Fruit fly (Drosophila melanogaster) whole organism, embryonic: Measurements from ENCODE around the gene waw.

Experiments used
- ATbp ChIP-seq: fragments of 200-800 bp; sonication (Bioruptor generic); optimal IDR thresholded peaks from 2 replicates; lab custom pipeline; 2017; ENCODE audit warnings: missing biosample characterization, mild to moderate bottlenecking, missing genetic modification characterization, missing genetic modification reagents
- Adf1 ChIP-seq: fragments of 200-800 bp; sonication (Bioruptor generic); IDR thresholded peaks from 2 replicates; pipeline ENCODE4 v1.3.6; 2022; ENCODE audit warnings: missing biosample characterization, missing genetic modification characterization
- Atf6 ChIP-seq: fragments of 200-800 bp; sonication (Bioruptor generic); IDR thresholded peaks from 2 replicates; pipeline ENCODE4 v1.3.6; 2022; ENCODE audit warnings: missing biosample characterization, missing genetic modification characterization
- Bteb2 ChIP-seq: fragments of 200-800 bp; sonication (Bioruptor generic); optimal IDR thresholded peaks from 2 replicates; lab custom pipeline; 2016; ENCODE audit warnings: missing biosample characterization, missing genetic modification characterization
- C15 ChIP-seq: fragments of 200-800 bp; sonication (Bioruptor generic); IDR thresholded peaks from 3 replicates; pipeline ENCODE4 v1.3.6; 2022; ENCODE audit warnings: missing biosample characterization, missing genetic modification characterization
- CG11695 ChIP-seq: fragments of 200-800 bp; sonication (Bioruptor generic); IDR thresholded peaks from 3 replicates; pipeline ENCODE4 v1.3.6; 2022; ENCODE audit warnings: missing biosample characterization, missing genetic modification characterization
- CG14014 ChIP-seq: fragments of 200-800 bp; sonication (Bioruptor generic); IDR thresholded peaks from 2 replicates; pipeline ENCODE4 v1.3.6; 2022; ENCODE audit warnings: missing biosample characterization, missing genetic modification characterization
- CG15696 ChIP-seq: fragments of 200-800 bp; sonication (Bioruptor generic); optimal IDR thresholded peaks from 2 replicates; lab custom pipeline; 2019; ENCODE audit warnings: missing biosample characterization, mild to moderate bottlenecking, missing genetic modification characterization, moderate library complexity
- CG18262 ChIP-seq: fragments of 200-800 bp; optimal IDR thresholded peaks from 3 replicates; lab custom pipeline; 2019; ENCODE audit warnings: missing biosample characterization, mild to moderate bottlenecking, missing genetic modification characterization, moderate library complexity
- CG18599 ChIP-seq: fragments of 200-800 bp; sonication (Bioruptor generic); optimal IDR thresholded peaks from 3 replicates; lab custom pipeline; 2017; ENCODE audit warnings: missing biosample characterization, missing genetic modification characterization, mild to moderate bottlenecking, moderate library complexity, missing genetic modification reagents
- CG2129 ChIP-seq: fragments of 200-800 bp; sonication (Bioruptor generic); IDR thresholded peaks from 2 replicates; pipeline ENCODE4 v1.3.6; 2022; ENCODE audit warnings: missing biosample characterization, missing genetic modification characterization; ENCODE audit not compliant: partially characterized antibody
- CG2199 ChIP-seq: fragments of 200-800 bp; sonication (Bioruptor generic); IDR thresholded peaks from 3 replicates; pipeline ENCODE4 v1.3.6; 2022; ENCODE audit warnings: missing biosample characterization, missing genetic modification characterization
- CG33557 ChIP-seq: fragments of 200-800 bp; sonication (Bioruptor generic); optimal IDR thresholded peaks from 2 replicates; lab custom pipeline; 2019; ENCODE audit warnings: missing biosample characterization, mild to moderate bottlenecking, missing genetic modification characterization, moderate library complexity
- CG5245 ChIP-seq: fragments of 200-800 bp; sonication (Bioruptor generic); optimal IDR thresholded peaks from 3 replicates; lab custom pipeline; 2016; ENCODE audit warnings: missing biosample characterization, missing genetic modification characterization
- CG6854 ChIP-seq: fragments of 200-800 bp; sonication (Bioruptor generic); optimal IDR thresholded peaks from 3 replicates; lab custom pipeline; 2017; ENCODE audit warnings: missing biosample characterization, mild to moderate bottlenecking, missing genetic modification characterization
- CG7372 ChIP-seq: fragments of 200-800 bp; sonication (Bioruptor generic); IDR thresholded peaks from 2 replicates; pipeline ENCODE4 v1.3.6; 2022; ENCODE audit warnings: missing biosample characterization, missing genetic modification characterization
- CG7745 ChIP-seq: fragments of 200-800 bp; sonication (Bioruptor generic); optimal IDR thresholded peaks from 2 replicates; lab custom pipeline; 2018; ENCODE audit warnings: missing biosample characterization, mild to moderate bottlenecking, missing genetic modification characterization, moderate library complexity
- D19A ChIP-seq: fragments of 200-800 bp; optimal IDR thresholded peaks from 3 replicates; lab custom pipeline; 2019; ENCODE audit warnings: missing biosample characterization, mild to moderate bottlenecking, missing genetic modification characterization, moderate library complexity
- Fer2 ChIP-seq: fragments of 200-800 bp; sonication (Bioruptor generic); optimal IDR thresholded peaks from 2 replicates; lab custom pipeline; 2018; ENCODE audit warnings: missing biosample characterization, mild to moderate bottlenecking, missing genetic modification characterization, moderate library complexity
- GATAe ChIP-seq: fragments of 200-800 bp; sonication (Bioruptor generic); conservative IDR thresholded peaks from 2 replicates; pipeline ENCODE4 v1.3.6; 2022; ENCODE audit warnings: missing biosample characterization, missing genetic modification characterization
- HmgZ ChIP-seq: fragments of 200-800 bp; sonication (Bioruptor generic); optimal IDR thresholded peaks from 2 replicates; lab custom pipeline; 2018; ENCODE audit warnings: missing biosample characterization, mild to moderate bottlenecking, missing genetic modification characterization
- Hr78 ChIP-seq, 2 experiments: fragments of 200-800 bp in 1 of 2; fragments of >200 bp in 1 of 2; sonication (Bioruptor generic) in 1 of 2; optimal IDR thresholded peaks; 2 replicates each; lab custom pipeline; 2017 to 2019; ENCODE audit warnings: missing biosample characterization in 2 of 2, missing genetic modification characterization in 2 of 2, mild to moderate bottlenecking in 1 of 2, moderate library complexity in 1 of 2
- Lim3 ChIP-seq: fragments of 200-800 bp; sonication (Bioruptor generic); IDR thresholded peaks from 2 replicates; pipeline ENCODE4 v1.3.6; 2022; ENCODE audit warnings: missing biosample characterization, missing genetic modification characterization
- MESR4 ChIP-seq: fragments of 200-800 bp; sonication (Bioruptor generic); optimal IDR thresholded peaks from 2 replicates; lab custom pipeline; 2018; ENCODE audit warnings: missing biosample characterization, mild to moderate bottlenecking, missing genetic modification characterization, moderate library complexity
- Mad ChIP-seq: fragments of 200-800 bp; sonication (Bioruptor generic); optimal IDR thresholded peaks from 2 replicates; lab custom pipeline; 2016; ENCODE audit warnings: missing biosample characterization, missing genetic modification characterization
- Meics ChIP-seq: fragments of 200-800 bp; sonication (Bioruptor generic); optimal IDR thresholded peaks from 2 replicates; lab custom pipeline; 2017; ENCODE audit warnings: missing biosample characterization, mild to moderate bottlenecking, missing genetic modification characterization
- Myb ChIP-seq: fragments of 200-800 bp; sonication (Bioruptor generic); optimal IDR thresholded peaks from 2 replicates; lab custom pipeline; 2016; ENCODE audit warnings: missing biosample characterization, missing genetic modification characterization
- NC2α ChIP-seq: fragments of 200-800 bp; sonication (Bioruptor generic); optimal IDR thresholded peaks from 2 replicates; lab custom pipeline; 2016; ENCODE audit warnings: missing biosample characterization, missing genetic modification characterization
- Opbp ChIP-seq: fragments of 200-800 bp; sonication (Bioruptor generic); IDR thresholded peaks from 3 replicates; pipeline ENCODE4 v1.3.6; 2022; ENCODE audit warnings: missing biosample characterization, missing genetic modification characterization; ENCODE audit not compliant: partially characterized antibody
- Ravus ChIP-seq: fragments of 200-800 bp; sonication (Bioruptor generic); IDR thresholded peaks from 2 replicates; pipeline ENCODE4 v1.3.6; 2022; ENCODE audit warnings: missing biosample characterization, missing genetic modification characterization
- Xrp1 ChIP-seq: fragments of 200-800 bp; sonication (Bioruptor generic); IDR thresholded peaks from 2 replicates; pipeline ENCODE4 v1.3.6; 2022; ENCODE audit warnings: missing biosample characterization, missing genetic modification characterization
- btn ChIP-seq: fragments of 200-800 bp; sonication (Bioruptor generic); optimal IDR thresholded peaks from 2 replicates; lab custom pipeline; 2016; ENCODE audit warnings: missing biosample characterization, missing genetic modification characterization
- cg ChIP-seq: fragments of 200-800 bp; sonication (Bioruptor generic); optimal IDR thresholded peaks from 3 replicates; lab custom pipeline; 2019; ENCODE audit warnings: missing biosample characterization, mild to moderate bottlenecking, missing genetic modification characterization, moderate library complexity
- chinmo ChIP-seq: fragments of 200-800 bp; sonication (Bioruptor generic); IDR thresholded peaks from 4 replicates; pipeline ENCODE4 v1.3.6; 2022; ENCODE audit warnings: missing biosample characterization, missing genetic modification characterization; ENCODE audit not compliant: partially characterized antibody
- disco-r ChIP-seq: fragments of 200-800 bp; sonication (Bioruptor generic); optimal IDR thresholded peaks from 2 replicates; lab custom pipeline; 2016; ENCODE audit warnings: missing biosample characterization, missing genetic modification characterization
- ems ChIP-seq: fragments of 200-800 bp; sonication (Bioruptor generic); optimal IDR thresholded peaks from 3 replicates; lab custom pipeline; 2016; ENCODE audit warnings: missing biosample characterization, missing genetic modification characterization
- esg ChIP-seq: fragments of 200-800 bp; sonication (Bioruptor generic); conservative IDR thresholded peaks from 2 replicates; pipeline ENCODE4 v1.3.6; 2022; ENCODE audit warnings: missing biosample characterization, missing genetic modification characterization
- exex ChIP-seq: fragments of 200-800 bp; sonication (Bioruptor generic); optimal IDR thresholded peaks from 4 replicates; lab custom pipeline; 2018; ENCODE audit warnings: missing biosample characterization, mild to moderate bottlenecking, missing genetic modification characterization, moderate library complexity
- mld ChIP-seq: fragments of 200-800 bp; sonication (Bioruptor generic); IDR thresholded peaks from 3 replicates; pipeline ENCODE4 v1.3.6; 2022; ENCODE audit warnings: missing biosample characterization, missing genetic modification characterization; ENCODE audit not compliant: partially characterized antibody
- nerfin-1 ChIP-seq: fragments of 200-800 bp; sonication (Bioruptor generic); optimal IDR thresholded peaks from 3 replicates; lab custom pipeline; 2019; ENCODE audit warnings: missing biosample characterization, mild to moderate bottlenecking, missing genetic modification characterization, moderate library complexity
- peb ChIP-seq: fragments of 200-800 bp; sonication (Bioruptor generic); IDR thresholded peaks from 2 replicates; pipeline ENCODE4 v1.3.6; 2022; ENCODE audit warnings: missing biosample characterization, missing genetic modification characterization
- pfk ChIP-seq: fragments of 200-800 bp; sonication (Bioruptor generic); optimal IDR thresholded peaks from 2 replicates; lab custom pipeline; 2018; ENCODE audit warnings: missing biosample characterization, mild to moderate bottlenecking, missing genetic modification characterization, moderate library complexity
- sim ChIP-seq: fragments of 200-800 bp; sonication (Bioruptor generic); IDR thresholded peaks from 2 replicates; pipeline ENCODE4 v1.3.6; 2022; ENCODE audit warnings: missing biosample characterization, missing genetic modification characterization
- slbo ChIP-seq: fragments of 200-800 bp; sonication (Bioruptor generic); IDR thresholded peaks from 2 replicates; pipeline ENCODE4 v1.3.6; 2022; ENCODE audit warnings: missing biosample characterization, missing genetic modification characterization
- slou ChIP-seq: fragments of 200-800 bp; sonication (Bioruptor generic); optimal IDR thresholded peaks from 3 replicates; lab custom pipeline; 2016; ENCODE audit warnings: missing biosample characterization, missing genetic modification characterization
- so ChIP-seq: fragments of 200-800 bp; sonication (Bioruptor generic); IDR thresholded peaks from 3 replicates; pipeline ENCODE4 v1.3.6; 2022; ENCODE audit warnings: missing biosample characterization, missing genetic modification characterization
- sr ChIP-seq: fragments of 200-800 bp; sonication (Bioruptor generic); IDR thresholded peaks from 3 replicates; pipeline ENCODE4 v1.3.6; 2022; ENCODE audit warnings: missing biosample characterization, missing genetic modification characterization
- tio ChIP-seq: fragments of 200-800 bp; sonication (Bioruptor generic); optimal IDR thresholded peaks from 2 replicates; lab custom pipeline; 2017; ENCODE audit warnings: missing biosample characterization, missing genetic modification characterization, inconsistent platforms
- trem ChIP-seq: fragments of 200-800 bp; optimal IDR thresholded peaks from 3 replicates; lab custom pipeline; 2019; ENCODE audit warnings: missing biosample characterization, mild to moderate bottlenecking, missing genetic modification characterization, moderate library complexity
- trh ChIP-seq: fragments of 200-800 bp; sonication (Bioruptor generic); optimal IDR thresholded peaks from 2 replicates; lab custom pipeline; 2016; ENCODE audit warnings: missing biosample characterization, missing genetic modification characterization
- zf30C ChIP-seq: fragments of 200-800 bp; sonication (Bioruptor generic); optimal IDR thresholded peaks from 3 replicates; lab custom pipeline; 2018; ENCODE audit warnings: missing biosample characterization, mild to moderate bottlenecking, missing genetic modification characterization
- zfh2 ChIP-seq: fragments of 200-800 bp; sonication (Bioruptor generic); optimal IDR thresholded peaks from 2 replicates; lab custom pipeline; 2016; ENCODE audit warnings: missing biosample characterization, missing genetic modification characterization

waw gene

dm6 chrX:21362878-21363277, at the start of gene waw, which contains the start of gene bbx:
Gene waw, plus strand, starts transcription at chrX:21363028.
Gene bbx, plus strand, starts transcription at chrX:21363028.
- TF ChIP-seq ems (GFP tag; lab: Kevin White, UChicago) (no peak), sr (GFP tag; lab: Robert Waterston, UW) (no peak), mld (GFP tag; lab: Robert Waterston, UW) (no peak), Myb (GFP tag; lab: Kevin White, UChicago) (peak; percentile 47), Adf1 (GFP tag; lab: Robert Waterston, UW) (no peak), CG6854 (GFP tag; lab: Kevin White, UChicago) (no peak), GATAe (no peak), zf30C (peak; percentile 55), Bteb2 (no peak), CG14014 (peak; percentile 19; the same call in 1 of the 2 replicates), cg (no peak), btn (no peak), nerfin-1 (tag; lab: Kevin White, UChicago) (peak; percentile 24), zfh2 (no peak), CG5245 (GFP tag; lab: Kevin White, UChicago) (no peak), so (GFP tag; lab: Robert Waterston, UW) (no peak), trem (tag; lab: Kevin White, UChicago) (peak; percentile 60), HmgZ (peak; percentile 70), Opbp (GFP tag; lab: Robert Waterston, UW) (no peak), trh (GFP tag; lab: Kevin White, UChicago) (no peak), esg (GFP tag; lab: Robert Waterston, UW) (no peak), tio (GFP tag; lab: Kevin White, UChicago) (no peak), NC2α (GFP tag; lab: Kevin White, UChicago) (no peak), pfk (no peak), Mad (GFP tag; lab: Kevin White, UChicago) (no peak), Lim3 (no peak), Ravus (GFP tag; lab: Robert Waterston, UW) (no peak), Meics (GFP tag; lab: Kevin White, UChicago) (no peak), ATbp (no peak), disco-r (GFP tag; lab: Kevin White, UChicago) (no peak), slou (GFP tag; lab: Kevin White, UChicago) (no peak), peb (no peak), Hr78 (GFP tag; optimal IDR thresholded peaks at IDR 0.05; lab: Kevin White, UChicago) (no peak), MESR4 (GFP tag; lab: Kevin White, UChicago) (peak; percentile 71), CG7745 (tag; lab: Kevin White, UChicago) (no peak), sim (GFP tag; lab: Robert Waterston, UW) (no peak), Atf6 (no peak), D19A (tag; lab: Kevin White, UChicago) (no peak), Xrp1 (no peak), CG18262 (tag; lab: Kevin White, UChicago) (peak; percentile 3), slbo (GFP tag; lab: Robert Waterston, UW) (no peak), exex (tag; lab: Kevin White, UChicago) (no peak), CG15696 (tag; lab: Kevin White, UChicago) (peak; percentile 66), C15 (GFP tag; lab: Robert Waterston, UW) (no peak), CG11695 (no peak), CG2199 (GFP tag; lab: Robert Waterston, UW) (no peak; the same call in 2 of the 3 replicates), CG18599 (GFP tag; lab: Kevin White, UChicago) (no peak), CG7372 (GFP tag; lab: Robert Waterston, UW) (no peak), chinmo (GFP tag; lab: Robert Waterston, UW) (no peak), CG33557 (GFP tag; lab: Kevin White, UChicago) (peak; percentile 45), Fer2 (tag; lab: Kevin White, UChicago) (no peak), CG2129 (no peak)
